Fruit fly (Drosophila melanogaster) Kc167 (cell line): ENCODE data around the gene Ubc4.

Experiments
- Myc ChIP-seq: fragments of >200 bp; optimal IDR thresholded peaks from 2 replicates; lab custom pipeline; 2017; ENCODE audit warnings: missing external identifiers
- h ChIP-seq: fragments of >200 bp; optimal IDR thresholded peaks from 3 replicates; lab custom pipeline; 2018; ENCODE audit warnings: missing external identifiers
- insv ChIP-seq: fragments of >200 bp; optimal IDR thresholded peaks from 3 replicates; lab custom pipeline; 2018; ENCODE audit warnings: missing external identifiers

dm6 chr3L:9708797-9709196 lies 10.7 kb downstream of the Ubc4 start:
- TF ChIP-seq h (lab: Kevin White, UChicago) (no peak), Myc (lab: Kevin White, UChicago) (no peak), insv (lab: Kevin White, UChicago) (no peak)
